Worm (Caenorhabditis elegans): ENCODE results near the gene C09H10.4.

- TF ChIP-seq unc-62 (GFP tag; optimal IDR thresholded peaks at IDR 0.05), result no peak
- TF ChIP-seq ets-4 (GFP tag; optimal IDR thresholded peaks at IDR 0.05), result no peak
- no peak for TF ChIP-seq dpl-1 (GFP tag; optimal IDR thresholded peaks at IDR 0.05)
- no peak for TF ChIP-seq Y53F4B.3 (GFP tag; IDR thresholded peaks at IDR 0.05)
- TF ChIP-seq hsf-1 (GFP tag; IDR thresholded peaks at IDR 0.05), result no peak
- TF ChIP-seq snpc-4 (GFP tag; optimal IDR thresholded peaks at IDR 0.05), result no peak
- TF ChIP-seq snpc-4 (tag; optimal IDR thresholded peaks at IDR 0.05), result no peak
- TF ChIP-seq let-526 (GFP tag; IDR thresholded peaks at IDR 0.05), result no peak
- no peak for TF ChIP-seq F23B12.7 (tag; optimal IDR thresholded peaks at IDR 0.05; ENCODE audit: insufficient read depth)
- no peak for TF ChIP-seq ama-1 (optimal IDR thresholded peaks at IDR 0.05)
- no peak for TF ChIP-seq ama-1 (GFP tag; optimal IDR thresholded peaks at IDR 0.05)
- TF ChIP-seq cebp-1 (GFP tag; IDR thresholded peaks at IDR 0.05), result no peak
- TF ChIP-seq cebp-1 (tag; optimal IDR thresholded peaks at IDR 0.05), result no peak
- TF ChIP-seq sptf-2 (GFP tag; optimal IDR thresholded peaks at IDR 0.05), result no peak
- no peak for TF ChIP-seq pbrm-1 (GFP tag; IDR thresholded peaks at IDR 0.05)
- no peak for TF ChIP-seq F55B11.4 (tag; optimal IDR thresholded peaks at IDR 0.05; ENCODE audit: borderline replicate concordance, insufficient read depth)
These were observed at the start of gene C09H10.4 for ce11 chrII:11099841-11100240.
